Fruit fly (Drosophila melanogaster): Measurements from ENCODE around the gene CG43251.

dm6 chr3L:20719100-20719499, 39.6 kb upstream of the CG43251 start, which contains the start of gene cmpy:
- TF ChIP-seq psq (optimal IDR thresholded peaks at IDR 0.05) = no peak
- no peak for TF ChIP-seq EcR (GFP tag; optimal IDR thresholded peaks at IDR 0.05)
